Fruit fly (Drosophila melanogaster) whole organism, adult: ENCODE data around the gene Edc3.

Experiments
- CG7101 ChIP-seq: fragments of 200-800 bp; sonication (Bioruptor generic); optimal IDR thresholded peaks from 2 replicates; lab custom pipeline; 2018; ENCODE audit warnings: missing biosample characterization, mild to moderate bottlenecking, missing genetic modification characterization, moderate library complexity
- cnc ChIP-seq, 2 experiments: fragments of >200 bp; optimal IDR thresholded peaks; 2 replicates each; lab custom pipeline; 2017
- tj ChIP-seq: fragments of 200-800 bp; sonication (Bioruptor generic); optimal IDR thresholded peaks from 3 replicates; lab custom pipeline; 2017; ENCODE audit warnings: missing biosample characterization, mild to moderate bottlenecking, missing genetic modification characterization, moderate library complexity
- toe ChIP-seq: fragments of 200-800 bp; sonication (Bioruptor generic); optimal IDR thresholded peaks from 2 replicates; lab custom pipeline; 2016; ENCODE audit warnings: missing biosample characterization, missing genetic modification characterization

DNA sequence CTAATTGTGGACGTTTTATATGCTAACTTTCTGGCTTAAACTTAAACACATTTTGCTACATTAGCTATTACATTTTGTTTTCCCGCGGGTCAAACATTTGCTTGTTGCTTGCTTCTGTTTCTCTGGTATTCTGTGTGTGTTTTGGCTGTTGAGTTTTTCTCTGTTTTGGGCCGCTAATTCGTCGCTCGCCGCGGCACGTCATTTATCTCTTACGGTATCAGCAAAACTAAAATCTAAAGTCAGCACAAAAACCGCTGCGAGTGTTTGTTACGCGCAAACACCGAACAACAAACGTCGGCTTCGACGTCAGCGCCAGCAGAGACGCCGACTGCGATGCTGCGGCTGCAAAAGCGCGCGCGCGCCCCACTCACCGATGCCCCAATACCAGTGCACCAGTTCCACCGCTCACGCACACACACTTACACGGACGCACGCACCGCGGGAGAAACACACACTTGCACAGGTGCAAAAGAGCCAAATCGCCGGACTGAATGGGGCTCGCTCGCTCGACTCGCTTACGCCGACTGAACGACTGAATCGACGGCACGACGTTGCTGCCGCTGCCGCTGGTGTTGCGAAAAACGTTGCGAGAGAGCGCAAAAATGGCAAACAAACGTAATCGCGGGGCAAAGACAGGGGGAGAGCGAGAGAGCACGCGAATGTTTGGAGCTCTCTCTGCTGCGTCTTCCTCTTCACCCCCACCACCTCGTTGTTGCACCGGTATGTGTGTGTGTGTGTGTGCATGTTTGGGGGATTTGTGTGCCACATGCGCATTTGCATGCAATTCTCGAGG, 46.6 kb upstream of the Edc3 start:
- peak; percentile 97 for TF ChIP-seq tj (GFP tag; lab: Kevin White, UChicago)
- TF ChIP-seq CG7101 (tag; lab: Kevin White, UChicago): no peak
- no peak for TF ChIP-seq toe (GFP tag; lab: Kevin White, UChicago)
- TF ChIP-seq cnc (optimal IDR thresholded peaks at IDR 0.05; lab: Kevin White, UChicago): no peak
